Worm (Caenorhabditis elegans) whole organism, early embryonic: ENCODE results near the gene C44B7.5.

ENCODE experiments used
- ama-1 ChIP-seq: fragments of 150-350 bp; optimal IDR thresholded peaks from 2 replicates; lab custom pipeline; 2014
- ets-7 ChIP-seq: sonication (generic microtip); optimal IDR thresholded peaks from 2 replicates; lab custom pipeline; 2016; ENCODE audit warnings: missing genotype, missing genetic modification characterization, missing compliant biosample characterization
- hmbx-1 ChIP-seq: sonication (generic microtip); optimal IDR thresholded peaks from 2 replicates; lab custom pipeline; 2016; ENCODE audit warnings: mild to moderate bottlenecking, missing genetic modification characterization, missing compliant biosample characterization

ce11 chrII:6888661-6889579 lies 16.5 kb upstream of the C44B7.5 start:
- TF ChIP-seq ama-1 (no peak), ets-7 (tag; lab: Kevin White, UChicago) (no peak), hmbx-1 (tag; lab: Kevin White, UChicago) (no peak)
